Fruit fly (Drosophila melanogaster) whole organism: ENCODE results near the gene Rnf146.
A peak's percentile ranks its signal among the peaks of the same experiment; 100 is the strongest.

Experiments
- CG8478 ChIP-seq: fragments of >200 bp; optimal IDR thresholded peaks from 2 replicates; lab custom pipeline; 2018; ENCODE audit warnings: inconsistent platforms
- Dll ChIP-seq: fragments of >200 bp; optimal IDR thresholded peaks from 2 replicates; lab custom pipeline; 2017
- EcR ChIP-seq, 2 experiments: fragments of >200 bp; optimal IDR thresholded peaks; 2 replicates each; lab custom pipeline; 2017; ENCODE audit warnings: missing biosample characterization in 2 of 2, missing genetic modification characterization in 2 of 2, missing genetic modification reagents in 2 of 2
- pan ChIP-seq: fragments of >200 bp; optimal IDR thresholded peaks from 2 replicates; lab custom pipeline; 2017
- psq ChIP-seq: fragments of >200 bp; optimal IDR thresholded peaks from 2 replicates; lab custom pipeline; 2017
- usp ChIP-seq: fragments of >200 bp; optimal IDR thresholded peaks from 2 replicates; lab custom pipeline; 2017; ENCODE audit warnings: missing biosample characterization, missing genetic modification characterization, mixed read lengths

Gene Rnf146

DNA sequence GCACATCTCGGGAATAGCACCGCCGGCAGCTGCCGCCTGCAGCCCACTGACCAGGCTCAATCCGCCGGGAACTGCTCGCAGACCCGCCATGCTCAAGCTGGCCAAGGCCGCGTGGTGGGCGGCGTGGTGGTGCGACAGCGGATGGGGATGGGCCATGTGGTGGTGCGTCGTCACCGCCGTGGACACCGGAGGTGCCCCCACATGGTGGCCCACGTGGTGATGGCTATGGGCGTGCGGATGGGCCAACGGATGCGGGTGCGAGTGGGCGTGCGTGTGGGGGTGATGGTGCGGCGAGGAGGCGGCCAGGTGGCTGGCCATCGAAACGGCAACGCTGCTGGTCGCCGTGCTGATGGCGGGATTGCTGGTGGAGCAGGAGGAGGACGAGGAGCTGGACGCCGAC is 10.9 kb upstream of the Rnf146 start:
- TF ChIP-seq Dll (lab: Kevin White, UChicago) (no peak), CG8478 (lab: Kevin White, UChicago) (no peak), psq (no peak), usp (no peak), EcR (GFP tag; optimal IDR thresholded peaks at IDR 0.05; lab: Kevin White, UChicago) (no peak), pan (no peak)

- TF ChIP-seq EcR (GFP tag; optimal IDR thresholded peaks at IDR 0.05; lab: Kevin White, UChicago): no peak
- TF ChIP-seq Dll (lab: Kevin White, UChicago): no peak
- no peak for TF ChIP-seq pan
- TF ChIP-seq CG8478 (lab: Kevin White, UChicago): no peak
- no peak for TF ChIP-seq usp
- no peak for TF ChIP-seq psq
Measured at dm6 chr3L:19650588-19650987, 8.0 kb upstream of the Rnf146 start.

dm6 chr3L:19650121-19650520 is 7.5 kb upstream of the Rnf146 start:
- TF ChIP-seq CG8478 (lab: Kevin White, UChicago) (no peak), pan (peak; percentile 68), EcR (GFP tag; optimal IDR thresholded peaks at IDR 0.05; lab: Kevin White, UChicago) (no peak), psq (no peak)

dm6 chr3L:19649374-19649948 is 6.8 kb upstream of the Rnf146 start, which contains the start of gene Oat:
TSS of gene Oat (minus strand) at chr3L:19649851.
- TF ChIP-seq psq (no peak), Dll (lab: Kevin White, UChicago) (no peak), pan (no peak), usp (no peak), CG8478 (lab: Kevin White, UChicago) (no peak), EcR (GFP tag; optimal IDR thresholded peaks at IDR 0.05; lab: Kevin White, UChicago) (no peak)

- TF ChIP-seq CG8478 (lab: Kevin White, UChicago) (no peak), Dll (lab: Kevin White, UChicago) (no peak), EcR (GFP tag; optimal IDR thresholded peaks at IDR 0.05; lab: Kevin White, UChicago) (no peak), usp (no peak), pan (no peak)
Measured at dm6 chr3L:19648648-19649047, 6.0 kb upstream of the Rnf146 start.

dm6 chr3L:19646292-19646691 is 3.7 kb upstream of the Rnf146 start:
- TF ChIP-seq usp: no peak
- TF ChIP-seq CG8478 (lab: Kevin White, UChicago): no peak
- TF ChIP-seq pan: no peak
- no peak for TF ChIP-seq EcR (GFP tag; optimal IDR thresholded peaks at IDR 0.05; lab: Kevin White, UChicago)
- TF ChIP-seq Dll (lab: Kevin White, UChicago): no peak
- no peak for TF ChIP-seq psq

DNA sequence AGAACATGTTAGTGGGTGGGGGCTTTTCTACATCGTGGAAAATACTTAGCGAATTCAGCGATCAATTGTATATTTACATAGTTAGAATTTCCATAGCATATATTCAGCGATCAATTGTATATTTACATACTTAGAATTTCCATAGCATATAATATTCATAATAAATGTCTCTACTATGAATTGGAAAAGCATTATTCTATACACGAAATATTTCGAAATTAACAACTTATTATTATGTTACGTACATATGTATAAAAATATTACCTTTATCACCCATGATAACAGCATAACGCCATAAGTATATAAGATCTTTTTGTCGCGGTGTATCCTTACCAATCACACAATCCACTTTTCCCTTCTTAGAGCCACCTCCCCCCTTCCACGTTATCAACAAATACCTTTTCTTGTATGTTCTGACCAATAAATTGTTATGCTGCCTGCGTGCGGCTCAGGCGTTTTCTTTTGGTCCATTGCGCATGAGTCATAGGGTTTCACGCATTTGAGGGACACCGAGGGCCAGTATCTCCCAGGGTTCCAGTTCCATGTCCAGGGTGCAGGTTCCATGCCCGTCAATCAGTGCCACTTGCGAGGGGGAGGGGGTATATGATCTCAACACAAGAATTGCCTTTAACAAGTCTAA is 5.7 kb downstream of the Rnf146 start:
- TF ChIP-seq CG8478 (lab: Kevin White, UChicago): no peak
- no peak for TF ChIP-seq EcR (GFP tag; optimal IDR thresholded peaks at IDR 0.05; lab: Kevin White, UChicago)
- TF ChIP-seq psq: no peak
- no peak for TF ChIP-seq pan
- no peak for TF ChIP-seq Dll (lab: Kevin White, UChicago)
- TF ChIP-seq usp: no peak

dm6 chr3L:19635478-19635996 is 7.1 kb downstream of the Rnf146 start, which contains the start of gene wnd:
TSS of gene wnd (minus strand) at chr3L:19635783.
- TF ChIP-seq psq: no peak
- no peak for TF ChIP-seq EcR (GFP tag; optimal IDR thresholded peaks at IDR 0.05; lab: Kevin White, UChicago)
- TF ChIP-seq usp: no peak
- TF ChIP-seq Dll (lab: Kevin White, UChicago): no peak
- TF ChIP-seq pan: no peak
- no peak for TF ChIP-seq CG8478 (lab: Kevin White, UChicago)

- no peak for TF ChIP-seq pan
- no peak for TF ChIP-seq psq
- TF ChIP-seq CG8478 (lab: Kevin White, UChicago): no peak
- TF ChIP-seq usp: no peak
- no peak for TF ChIP-seq Dll (lab: Kevin White, UChicago)
- TF ChIP-seq EcR (GFP tag; optimal IDR thresholded peaks at IDR 0.05; lab: Kevin White, UChicago): no peak
Measured at dm6 chr3L:19634788-19635448, 7.7 kb downstream of the Rnf146 start.

dm6 chr3L:19632766-19633632 is 9.6 kb downstream of the Rnf146 start:
- TF ChIP-seq psq (no peak), Dll (lab: Kevin White, UChicago) (no peak), usp (no peak), pan (no peak), EcR (GFP tag; optimal IDR thresholded peaks at IDR 0.05; lab: Kevin White, UChicago) (no peak), CG8478 (lab: Kevin White, UChicago) (no peak)

DNA sequence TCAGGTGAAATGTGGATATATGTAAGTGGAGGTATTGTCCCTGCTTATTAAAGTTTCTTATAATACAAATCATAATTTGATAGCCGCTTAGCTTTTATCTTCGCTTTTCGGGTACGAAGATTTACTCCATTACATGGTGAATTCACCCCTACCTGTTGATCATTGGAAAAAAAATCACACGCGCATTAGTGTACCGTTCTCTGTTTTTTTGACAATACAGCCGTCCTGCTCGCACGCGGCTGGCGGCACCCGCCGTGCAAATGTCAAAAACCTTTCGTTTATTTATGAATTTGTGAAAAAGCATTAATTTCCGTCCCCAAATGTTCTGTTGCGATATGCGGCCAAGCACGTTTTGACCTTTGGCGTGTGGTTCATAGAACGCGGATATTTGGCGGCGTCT is 10.7 kb downstream of the Rnf146 start:
- TF ChIP-seq psq (no peak), EcR (GFP tag; optimal IDR thresholded peaks at IDR 0.05; lab: Kevin White, UChicago) (no peak), CG8478 (lab: Kevin White, UChicago) (no peak), pan (no peak), Dll (lab: Kevin White, UChicago) (no peak), usp (no peak)

dm6 chr3L:19630701-19631100 is 11.9 kb downstream of the Rnf146 start:
- TF ChIP-seq usp (no peak), EcR (GFP tag; optimal IDR thresholded peaks at IDR 0.05; lab: Kevin White, UChicago) (no peak), CG8478 (lab: Kevin White, UChicago) (no peak), Dll (lab: Kevin White, UChicago) (no peak), pan (no peak), psq (no peak)
